Worm (Caenorhabditis elegans) whole organism, late embryonic: ENCODE measurements around the gene srg-41.

Experiments used
- C08G9.2 ChIP-seq: sonication (generic microtip); optimal IDR thresholded peaks from 2 replicates; lab custom pipeline; 2016; ENCODE audit warnings: mild to moderate bottlenecking, missing genetic modification characterization, moderate library complexity, missing compliant biosample characterization
- C38D4.7 ChIP-seq: fragments of 200-800 bp; sonication (Bioruptor generic); optimal IDR thresholded peaks from 2 replicates; lab custom pipeline; 2018; ENCODE audit warnings: mild to moderate bottlenecking, missing genetic modification characterization, moderate library complexity, missing compliant biosample characterization
- F13H6.1 ChIP-seq: sonication (generic microtip); optimal IDR thresholded peaks from 2 replicates; lab custom pipeline; 2016; ENCODE audit warnings: missing genetic modification characterization, missing compliant biosample characterization
- K09A11.1 ChIP-seq: sonication (generic microtip); optimal IDR thresholded peaks from 2 replicates; lab custom pipeline; 2017; ENCODE audit warnings: antibody characterized with exemption, mild to moderate bottlenecking, missing genetic modification characterization, missing compliant biosample characterization; ENCODE audit not compliant: insufficient read depth
- ceh-14 ChIP-seq: sonication (generic microtip); optimal IDR thresholded peaks from 2 replicates; lab custom pipeline; 2016; ENCODE audit warnings: missing genotype, missing genetic modification characterization, missing compliant biosample characterization
- ceh-19 ChIP-seq: fragments of 200-800 bp; sonication (Bioruptor generic); optimal IDR thresholded peaks from 2 replicates; lab custom pipeline; 2018; ENCODE audit warnings: mild to moderate bottlenecking, missing genetic modification characterization, missing compliant biosample characterization
- ceh-2 ChIP-seq: sonication (generic microtip); optimal IDR thresholded peaks from 2 replicates; lab custom pipeline; 2016; ENCODE audit warnings: missing genotype, missing genetic modification characterization, missing compliant biosample characterization
- ceh-31 ChIP-seq: sonication (generic microtip); optimal IDR thresholded peaks from 2 replicates; lab custom pipeline; 2016; ENCODE audit warnings: missing genetic modification characterization, missing compliant biosample characterization
- ceh-34 ChIP-seq: sonication (generic microtip); optimal IDR thresholded peaks from 2 replicates; lab custom pipeline; 2016; ENCODE audit warnings: mild to moderate bottlenecking, missing genetic modification characterization, missing compliant biosample characterization
- ceh-48 ChIP-seq: sonication (generic microtip); optimal IDR thresholded peaks from 2 replicates; lab custom pipeline; 2016; ENCODE audit warnings: missing genetic modification characterization, inconsistent platforms, missing compliant biosample characterization
- ceh-9 ChIP-seq: sonication (generic microtip); optimal IDR thresholded peaks from 2 replicates; lab custom pipeline; 2016; ENCODE audit warnings: mild to moderate bottlenecking, missing genetic modification characterization, inconsistent platforms, missing compliant biosample characterization
- dmd-4 ChIP-seq: sonication (generic microtip); optimal IDR thresholded peaks from 2 replicates; lab custom pipeline; 2016; ENCODE audit warnings: borderline replicate concordance, missing genetic modification characterization, missing compliant biosample characterization
- dve-1 ChIP-seq: sonication (generic microtip); optimal IDR thresholded peaks from 2 replicates; lab custom pipeline; 2017; ENCODE audit warnings: antibody characterized with exemption, mild to moderate bottlenecking, missing genetic modification characterization, missing compliant biosample characterization
- eyg-1 ChIP-seq: sonication (generic microtip); optimal IDR thresholded peaks from 2 replicates; lab custom pipeline; 2016; ENCODE audit warnings: missing genotype, missing genetic modification characterization, missing compliant biosample characterization
- fkh-6 ChIP-seq: sonication (generic microtip); optimal IDR thresholded peaks from 2 replicates; lab custom pipeline; 2016; ENCODE audit warnings: missing genetic modification characterization, missing compliant biosample characterization
- hlh-30 ChIP-seq: sonication (generic microtip); optimal IDR thresholded peaks from 2 replicates; lab custom pipeline; 2017; ENCODE audit warnings: antibody characterized with exemption, missing genetic modification characterization, missing compliant biosample characterization; ENCODE audit not compliant: insufficient read depth
- hlh-6 ChIP-seq: sonication (generic microtip); optimal IDR thresholded peaks from 2 replicates; lab custom pipeline; 2016; ENCODE audit warnings: missing genotype, missing genetic modification characterization, missing compliant biosample characterization
- hlh-8 ChIP-seq: sonication (generic microtip); optimal IDR thresholded peaks from 2 replicates; lab custom pipeline; 2016; ENCODE audit warnings: missing genotype, missing genetic modification characterization, missing compliant biosample characterization
- lim-6 ChIP-seq: sonication (generic microtip); optimal IDR thresholded peaks from 2 replicates; lab custom pipeline; 2016; ENCODE audit warnings: missing genetic modification characterization, missing compliant biosample characterization
- nfya-1 ChIP-seq: sonication (generic microtip); optimal IDR thresholded peaks from 2 replicates; lab custom pipeline; 2017; ENCODE audit warnings: missing genetic modification characterization, mild to moderate bottlenecking, missing compliant biosample characterization, antibody characterized with exemption, moderate library complexity
- nhr-232 ChIP-seq: sonication (generic microtip); optimal IDR thresholded peaks from 2 replicates; lab custom pipeline; 2016; ENCODE audit warnings: missing genetic modification characterization, missing compliant biosample characterization
- npax-4 ChIP-seq: sonication (generic microtip); optimal IDR thresholded peaks from 2 replicates; lab custom pipeline; 2016; ENCODE audit warnings: missing genetic modification characterization, missing compliant biosample characterization
- odd-2 ChIP-seq: sonication (generic microtip); optimal IDR thresholded peaks from 2 replicates; lab custom pipeline; 2017; ENCODE audit warnings: antibody characterized with exemption, mild to moderate bottlenecking, missing genetic modification characterization, missing compliant biosample characterization
- pag-3 ChIP-seq: sonication (generic microtip); optimal IDR thresholded peaks from 2 replicates; lab custom pipeline; 2016; ENCODE audit warnings: missing compliant biosample characterization, missing genetic modification characterization, borderline replicate concordance
- pha-2 ChIP-seq: sonication (generic microtip); optimal IDR thresholded peaks from 2 replicates; lab custom pipeline; 2017; ENCODE audit warnings: mild to moderate bottlenecking, missing genetic modification characterization, missing compliant biosample characterization
- ref-2 ChIP-seq: sonication (generic microtip); optimal IDR thresholded peaks from 2 replicates; lab custom pipeline; 2016; ENCODE audit warnings: missing genetic modification characterization, missing compliant biosample characterization
- sox-2 ChIP-seq: fragments of 200-800 bp; sonication (Bioruptor generic); IDR thresholded peaks from 2 replicates; pipeline ENCODE4 v1.3.6; 2022; ENCODE audit warnings: missing genetic modification reagents, missing genetic modification characterization, missing compliant biosample characterization
- sox-4 ChIP-seq: sonication (generic microtip); optimal IDR thresholded peaks from 2 replicates; lab custom pipeline; 2017; ENCODE audit warnings: mild to moderate bottlenecking, missing genetic modification characterization, inconsistent platforms, missing compliant biosample characterization
- syd-9 ChIP-seq: sonication (generic microtip); optimal IDR thresholded peaks from 2 replicates; lab custom pipeline; 2016; ENCODE audit warnings: mild to moderate bottlenecking, missing genetic modification characterization, moderate library complexity, missing compliant biosample characterization
- ttx-3 ChIP-seq: sonication (generic microtip); optimal IDR thresholded peaks from 2 replicates; lab custom pipeline; 2016; ENCODE audit warnings: missing genetic modification reagents, missing genetic modification characterization, missing compliant biosample characterization
- unc-3 ChIP-seq, 2 experiments: fragments of 200-800 bp in 1 of 2; sonication (Bioruptor generic) in 1 of 2; sonication (generic microtip) in 1 of 2; conservative IDR thresholded peaks in 1 of 2; optimal IDR thresholded peaks in 1 of 2; 2 replicates each; pipeline versions ENCODE4 v1.3.6 to Lab custom; 2016 to 2022; ENCODE audit warnings: missing compliant biosample characterization in 2 of 2, missing genetic modification characterization in 2 of 2, missing genetic modification reagents in 1 of 2
- unc-42 ChIP-seq: sonication (generic microtip); optimal IDR thresholded peaks from 2 replicates; lab custom pipeline; 2016; ENCODE audit warnings: missing genotype, missing genetic modification characterization, missing compliant biosample characterization
- unc-55 ChIP-seq: sonication (generic microtip); optimal IDR thresholded peaks from 2 replicates; lab custom pipeline; 2017; ENCODE audit warnings: missing biosample characterization, missing genetic modification reagents, missing genetic modification characterization
- zip-5 ChIP-seq: sonication (generic microtip); optimal IDR thresholded peaks from 2 replicates; lab custom pipeline; 2016; ENCODE audit warnings: missing genetic modification characterization, missing compliant biosample characterization

Gene srg-41

DNA sequence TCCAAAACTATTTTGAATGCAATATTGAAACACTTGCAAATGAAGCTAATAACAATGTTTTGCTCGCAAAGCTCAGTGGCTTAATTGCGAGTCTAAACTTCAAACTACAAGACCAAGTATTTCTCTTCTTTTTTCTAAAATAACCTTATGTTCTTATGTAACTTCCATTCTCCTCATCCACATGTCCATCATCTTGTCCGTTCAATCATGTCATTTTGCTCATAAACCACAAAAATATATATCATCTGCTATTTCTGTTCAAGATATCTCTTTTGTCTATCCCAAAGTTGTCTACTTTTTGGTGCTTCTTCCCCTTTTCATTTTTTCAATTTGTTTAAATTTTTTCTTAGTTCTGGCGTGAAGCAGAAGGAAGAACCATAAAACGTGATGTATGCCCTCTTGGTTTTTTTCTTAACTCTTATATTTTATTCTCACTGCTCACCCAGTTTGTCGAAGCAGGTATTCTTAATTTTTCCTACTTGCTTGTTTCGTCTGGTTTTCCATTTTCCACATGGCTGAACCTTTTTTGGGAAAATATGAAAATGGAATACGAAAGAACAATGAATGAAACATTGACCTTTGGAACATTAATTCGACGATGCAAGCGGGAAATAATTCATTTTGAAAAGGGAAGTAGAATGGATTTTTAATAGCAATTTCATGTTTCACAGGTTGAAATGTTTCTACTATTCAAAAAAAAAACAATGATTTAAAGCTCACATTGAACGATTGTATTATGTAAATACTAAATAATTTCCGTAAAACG is 9.1 kb upstream of the srg-41 start:
- TF ChIP-seq zip-5 (tag; lab: Kevin White, UChicago), result no peak
- TF ChIP-seq odd-2, result no peak
- TF ChIP-seq unc-42 (tag; lab: Kevin White, UChicago), result no peak

DNA sequence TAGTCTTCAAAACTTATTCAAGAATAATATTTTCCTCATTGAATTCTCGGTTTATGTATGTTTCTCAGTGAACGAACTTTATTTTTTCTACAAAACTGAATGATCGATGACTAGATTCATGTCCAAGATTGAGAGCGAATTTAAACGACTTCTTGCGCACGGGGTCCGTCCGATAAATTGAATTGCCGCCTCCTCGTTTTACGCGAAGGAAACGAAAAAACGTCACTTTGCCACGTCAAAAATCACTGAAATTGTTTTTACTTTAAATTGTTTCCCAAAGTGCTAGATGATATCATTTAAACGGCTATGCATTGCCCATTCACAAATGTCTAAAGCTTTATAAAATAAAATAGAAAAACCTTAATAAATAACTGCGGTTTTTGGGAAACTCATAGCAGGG is 6.1 kb upstream of the srg-41 start:
- no peak for TF ChIP-seq sox-4 (tag; lab: Kevin White, UChicago)
- peak; percentile 42 for TF ChIP-seq unc-42 (tag; lab: Kevin White, UChicago)
- TF ChIP-seq pha-2 (tag; lab: Kevin White, UChicago), result no peak
- no peak for TF ChIP-seq ceh-34 (tag; lab: Kevin White, UChicago)
- TF ChIP-seq sox-2, result no peak
- TF ChIP-seq ceh-9, result no peak
- TF ChIP-seq, all 69 proteins: peak for 1

DNA sequence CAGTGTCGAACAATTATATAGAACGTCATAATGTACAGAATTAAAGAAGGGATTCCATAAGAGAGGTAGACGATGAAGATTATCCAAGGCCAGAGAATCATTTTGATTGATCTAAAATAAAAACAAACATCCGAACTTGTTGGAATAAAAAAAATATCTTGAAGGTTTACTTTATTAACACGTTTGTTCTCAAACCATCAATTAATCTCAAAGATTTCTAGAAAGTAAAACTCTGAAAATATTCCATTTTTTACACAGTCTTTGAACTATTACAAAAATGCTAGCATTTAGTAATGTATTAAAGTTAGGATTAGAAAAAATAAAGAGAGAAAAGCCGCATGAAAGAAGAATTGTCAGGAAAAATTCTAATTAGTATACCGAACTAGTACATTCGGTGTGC is 2.8 kb upstream of the srg-41 start, which contains the start of gene srg-40:
TSS of gene srg-40 (minus strand) at position 101 of the 400 bp plus-strand sequence.
- TF ChIP-seq nhr-232 (tag; lab: Kevin White, UChicago) (no peak), dmd-4 (tag; lab: Kevin White, UChicago) (no peak), pag-3 (tag; lab: Kevin White, UChicago) (no peak), hlh-8 (tag; lab: Kevin White, UChicago) (no peak), zip-5 (tag; lab: Kevin White, UChicago) (no peak), ceh-31 (tag; lab: Kevin White, UChicago) (no peak), K09A11.1 (tag; lab: Kevin White, UChicago) (no peak), F13H6.1 (no peak), hlh-6 (tag; lab: Kevin White, UChicago) (no peak), nfya-1 (tag; lab: Kevin White, UChicago) (no peak), C08G9.2 (tag; lab: Kevin White, UChicago) (no peak), dve-1 (tag; lab: Kevin White, UChicago) (no peak)

DNA sequence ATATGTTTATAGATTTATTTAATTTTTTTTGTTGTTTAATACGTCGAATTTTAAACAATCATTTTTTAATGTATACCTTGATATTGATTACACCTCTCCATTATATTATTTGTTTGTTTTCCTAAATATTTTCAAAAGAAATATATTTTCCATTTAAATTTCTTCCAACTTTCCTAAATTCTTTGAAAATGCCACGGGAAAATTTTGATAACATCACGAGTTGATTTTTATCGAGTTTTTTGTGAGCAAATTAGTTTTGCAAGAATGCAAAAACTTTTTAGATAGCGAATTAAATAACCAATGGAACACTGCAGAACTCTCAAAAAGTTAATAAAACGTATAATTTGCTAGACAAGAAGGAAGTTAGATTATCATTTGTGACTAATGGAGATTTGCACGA is 3.7 kb downstream of the srg-41 start, which contains the start of gene srg-42:
TSS of gene srg-42 (minus strand) at position 101 of the 400 bp plus-strand sequence.
- TF ChIP-seq C38D4.7 (GFP tag; lab: Kevin White, UChicago), result no peak
- no peak for TF ChIP-seq fkh-6
- TF ChIP-seq syd-9 (tag; lab: Kevin White, UChicago), result no peak
- no peak for TF ChIP-seq eyg-1 (tag; lab: Kevin White, UChicago)
- no peak for TF ChIP-seq ceh-19
- TF ChIP-seq hlh-8 (tag; lab: Kevin White, UChicago), result no peak
- TF ChIP-seq ceh-2, result no peak
- TF ChIP-seq ceh-9, result no peak
- no peak for TF ChIP-seq ceh-31 (tag; lab: Kevin White, UChicago)
- TF ChIP-seq K09A11.1 (tag; lab: Kevin White, UChicago), result no peak
- TF ChIP-seq ceh-48 (tag; lab: Kevin White, UChicago), result no peak
- no peak for TF ChIP-seq npax-4 (tag; lab: Kevin White, UChicago)
- TF ChIP-seq ref-2, result no peak
- TF ChIP-seq ceh-14 (tag; lab: Kevin White, UChicago), result no peak
- TF ChIP-seq hlh-30 (tag; lab: Kevin White, UChicago), result no peak
- no peak for TF ChIP-seq lim-6 (tag; lab: Kevin White, UChicago)
- no peak for TF ChIP-seq sox-2
- TF ChIP-seq dve-1 (tag; lab: Kevin White, UChicago), result no peak

DNA sequence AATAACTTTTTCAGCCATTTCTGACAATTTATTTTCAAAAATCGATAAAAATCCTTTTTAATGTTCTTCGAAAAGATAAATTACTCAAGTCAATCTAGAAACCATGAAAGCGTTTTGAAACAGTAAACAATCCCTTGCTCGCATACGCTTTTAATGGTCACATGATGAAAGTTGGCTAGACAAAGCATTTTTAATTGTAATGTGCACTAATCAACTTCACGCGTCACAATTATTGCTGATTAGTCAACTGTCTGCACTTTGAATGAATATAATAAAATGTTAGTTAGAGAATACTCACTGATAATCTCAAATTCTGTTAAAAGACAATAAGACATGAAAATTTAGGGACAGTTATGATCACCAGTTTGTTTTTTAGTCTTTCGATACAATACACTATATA is 5.1 kb downstream of the srg-41 start:
- no peak for TF ChIP-seq ttx-3 (tag; lab: Kevin White, UChicago)
- no peak for TF ChIP-seq lim-6 (tag; lab: Kevin White, UChicago)
- TF ChIP-seq unc-55, result no peak
- TF ChIP-seq npax-4 (tag; lab: Kevin White, UChicago), result no peak
- no peak for TF ChIP-seq unc-3 (GFP tag; conservative IDR thresholded peaks at IDR 0.05; lab: Robert Waterston, UW)
- TF ChIP-seq unc-3 (tag; optimal IDR thresholded peaks at IDR 0.05; lab: Kevin White, UChicago), result no peak
- TF ChIP-seq ceh-2, result no peak
- TF ChIP-seq sox-2, result no peak
